Worm (Caenorhabditis elegans): ENCODE results near the gene F40F12.3.

DNA sequence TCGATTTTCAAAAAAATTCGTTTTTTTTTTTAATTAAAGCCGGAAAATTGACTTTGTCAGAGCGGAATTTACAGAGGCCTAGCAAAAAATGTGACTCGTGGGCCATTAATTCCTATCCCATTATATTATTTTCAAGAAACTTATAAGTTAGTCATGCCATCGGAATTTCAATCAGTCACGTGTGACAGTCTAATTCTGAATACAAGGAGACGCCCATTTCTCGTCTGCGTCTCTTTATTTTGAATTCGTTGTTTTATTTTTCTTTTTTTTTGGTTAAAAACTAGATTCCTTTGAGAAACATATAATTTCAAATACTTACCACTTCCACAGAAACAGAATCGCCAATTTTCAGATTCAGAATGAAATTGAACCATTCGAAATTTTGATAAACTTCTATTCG is 11.9 kb downstream of the F40F12.3 start:
- TF ChIP-seq lin-13 (tag; optimal IDR thresholded peaks at IDR 0.05) (no peak), nhr-76 (tag; optimal IDR thresholded peaks at IDR 0.05) (no peak), unc-39 (tag; optimal IDR thresholded peaks at IDR 0.05) (no peak), nhr-237 (tag; optimal IDR thresholded peaks at IDR 0.05) (no peak), lsy-2 (tag; optimal IDR thresholded peaks at IDR 0.05) (no peak), pha-4 (tag; optimal IDR thresholded peaks at IDR 0.05) (no peak), M03D4.4 (tag; optimal IDR thresholded peaks at IDR 0.05) (no peak), snpc-4 (tag; optimal IDR thresholded peaks at IDR 0.05) (no peak), ces-1 (GFP tag; optimal IDR thresholded peaks at IDR 0.05) (no peak), mab-5 (tag; optimal IDR thresholded peaks at IDR 0.05) (no peak), nhr-12 (tag; optimal IDR thresholded peaks at IDR 0.05) (no peak), unc-62 (GFP tag; optimal IDR thresholded peaks at IDR 0.05) (no peak), mep-1 (tag; optimal IDR thresholded peaks at IDR 0.05) (no peak)

Data from whole organism, mixed stage, embryonic.